Fruit fly (Drosophila melanogaster) Kc167 (cell line): ENCODE data around the gene CG13653.

Source experiments
- Myc ChIP-seq: fragments of >200 bp; optimal IDR thresholded peaks from 2 replicates; lab custom pipeline; 2017; ENCODE audit warnings: missing external identifiers
- Sin3A ChIP-seq: fragments of >200 bp; optimal IDR thresholded peaks from 2 replicates; lab custom pipeline; 2018; ENCODE audit warnings: missing external identifiers
- h ChIP-seq: fragments of >200 bp; optimal IDR thresholded peaks from 3 replicates; lab custom pipeline; 2018; ENCODE audit warnings: missing external identifiers
- insv ChIP-seq: fragments of >200 bp; optimal IDR thresholded peaks from 3 replicates; lab custom pipeline; 2018; ENCODE audit warnings: missing external identifiers
- psq ChIP-seq: fragments of >200 bp; optimal IDR thresholded peaks from 2 replicates; lab custom pipeline; 2017; ENCODE audit warnings: missing external identifiers
- ttk ChIP-seq: sonication (Bioruptor generic); optimal IDR thresholded peaks from 2 replicates; lab custom pipeline; 2017; ENCODE audit warnings: missing external identifiers

The CG13653 gene

dm6 chr3R:25215123-25215522 is 19.8 kb downstream of the CG13653 start, which contains the start of gene Saysd1:
Gene Saysd1, minus strand, starts transcription at chr3R:25215188.
- TF ChIP-seq Myc (lab: Kevin White, UChicago) (no peak), psq (lab: Kevin White, UChicago) (no peak), Sin3A (lab: Kevin White, UChicago) (no peak), h (lab: Kevin White, UChicago) (no peak), ttk (lab: Kevin White, UChicago) (no peak), insv (lab: Kevin White, UChicago) (no peak)

DNA sequence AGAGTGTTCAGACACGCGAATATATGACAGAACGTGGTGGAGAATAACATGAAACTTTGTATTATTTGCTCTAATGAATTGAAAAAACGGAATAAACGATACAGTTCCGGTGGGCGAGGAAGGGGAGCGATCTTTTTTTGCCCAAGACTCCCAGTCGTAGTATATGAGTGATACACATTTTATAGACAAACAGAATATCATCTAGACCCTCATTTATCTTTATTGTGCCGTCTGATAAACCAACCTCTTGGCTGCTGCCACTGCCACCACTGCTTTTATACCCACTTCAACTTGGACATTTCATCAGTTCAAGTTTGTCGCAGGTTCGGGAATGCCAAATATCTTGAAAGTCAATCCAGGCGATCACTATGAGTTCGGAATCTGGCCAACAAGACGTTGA is 20.7 kb downstream of the CG13653 start, which contains the start of gene CG31106:
TSS of gene CG31106 (plus strand) at position 301 of the 400 bp plus-strand sequence.
- TF ChIP-seq psq (lab: Kevin White, UChicago) (no peak), Myc (lab: Kevin White, UChicago) (no peak), insv (lab: Kevin White, UChicago) (no peak), ttk (lab: Kevin White, UChicago) (no peak), Sin3A (lab: Kevin White, UChicago) (no peak), h (lab: Kevin White, UChicago) (no peak)

DNA sequence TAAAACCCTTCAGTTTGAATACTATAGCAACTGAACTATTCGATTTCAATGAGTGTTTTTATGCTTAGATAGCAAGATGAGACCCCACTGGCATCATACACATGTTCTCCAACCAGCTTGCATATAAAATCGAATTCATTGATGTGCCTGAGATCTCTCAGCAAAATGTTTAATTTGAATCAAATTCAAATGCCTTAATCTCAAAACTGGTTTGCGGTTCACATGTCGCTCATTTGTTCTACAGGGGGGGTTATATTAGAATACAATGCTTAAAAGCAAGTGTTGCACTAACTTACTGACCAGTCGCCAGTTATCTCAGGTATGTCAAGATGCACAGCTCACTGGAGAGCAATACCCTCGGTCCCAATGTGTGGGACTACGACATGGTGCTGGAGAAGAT is 23.7 kb downstream of the CG13653 start, which contains the start of gene CG31103:
TSS of gene CG31103 (plus strand) at position 301 of the 400 bp plus-strand sequence.
- TF ChIP-seq insv (lab: Kevin White, UChicago) (no peak), Myc (lab: Kevin White, UChicago) (no peak), ttk (lab: Kevin White, UChicago) (no peak), Sin3A (lab: Kevin White, UChicago) (no peak), h (lab: Kevin White, UChicago) (no peak), psq (lab: Kevin White, UChicago) (no peak)

dm6 chr3R:25221203-25221807 is 26.0 kb downstream of the CG13653 start, which contains the start of gene Alg9:
Gene Alg9, plus strand, starts transcription at chr3R:25221589.
- TF ChIP-seq Myc (lab: Kevin White, UChicago) (no peak), psq (lab: Kevin White, UChicago) (no peak), ttk (lab: Kevin White, UChicago) (no peak), insv (lab: Kevin White, UChicago) (no peak), h (lab: Kevin White, UChicago) (no peak), Sin3A (lab: Kevin White, UChicago) (no peak)

dm6 chr3R:25225483-25225882 is 30.2 kb downstream of the CG13653 start:
- TF ChIP-seq Sin3A (lab: Kevin White, UChicago) (no peak), Myc (lab: Kevin White, UChicago) (no peak), insv (lab: Kevin White, UChicago) (no peak), h (lab: Kevin White, UChicago) (no peak), ttk (lab: Kevin White, UChicago) (no peak), psq (lab: Kevin White, UChicago) (no peak)

DNA sequence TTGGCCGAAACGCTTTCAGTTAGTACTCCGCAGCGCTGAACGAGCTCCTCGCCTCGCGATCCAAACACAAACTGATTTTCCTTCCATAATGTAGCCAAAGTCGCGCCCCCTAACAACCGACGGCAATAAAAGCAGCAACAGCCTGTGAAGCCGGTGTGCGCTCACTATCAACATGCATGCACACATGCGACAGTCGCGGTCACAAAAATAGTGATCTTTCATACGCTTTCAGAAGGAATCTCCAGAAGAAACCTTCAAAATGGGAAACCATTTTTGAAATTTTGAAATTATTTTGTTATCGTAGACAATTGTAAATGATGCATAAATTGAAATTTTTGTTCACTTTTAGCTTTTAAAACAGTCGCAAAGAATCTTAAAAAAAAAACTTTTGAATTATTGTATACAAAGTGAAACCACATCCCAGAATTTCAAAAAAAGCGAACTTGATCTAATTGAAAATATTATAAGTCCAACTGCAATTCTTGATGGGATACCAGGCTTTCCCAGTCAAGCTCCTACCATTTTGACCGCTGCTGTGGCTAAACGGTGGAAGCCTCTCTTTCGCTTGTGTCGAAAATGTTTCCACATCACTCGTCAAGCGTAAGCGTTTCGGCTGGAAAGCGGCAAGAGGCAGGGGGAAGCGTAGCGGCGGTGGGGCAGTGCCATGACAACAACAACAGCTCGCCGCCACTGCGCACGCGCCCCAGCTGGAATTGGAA is 37.1 kb downstream of the CG13653 start, which contains the start of gene Cad96Cb:
TSS of gene Cad96Cb (minus strand) at position 51 of the 719 bp plus-strand sequence.
- TF ChIP-seq h (lab: Kevin White, UChicago) (no peak), psq (lab: Kevin White, UChicago) (no peak), Myc (lab: Kevin White, UChicago) (no peak), Sin3A (lab: Kevin White, UChicago) (no peak), insv (lab: Kevin White, UChicago) (no peak), ttk (lab: Kevin White, UChicago) (no peak)

DNA sequence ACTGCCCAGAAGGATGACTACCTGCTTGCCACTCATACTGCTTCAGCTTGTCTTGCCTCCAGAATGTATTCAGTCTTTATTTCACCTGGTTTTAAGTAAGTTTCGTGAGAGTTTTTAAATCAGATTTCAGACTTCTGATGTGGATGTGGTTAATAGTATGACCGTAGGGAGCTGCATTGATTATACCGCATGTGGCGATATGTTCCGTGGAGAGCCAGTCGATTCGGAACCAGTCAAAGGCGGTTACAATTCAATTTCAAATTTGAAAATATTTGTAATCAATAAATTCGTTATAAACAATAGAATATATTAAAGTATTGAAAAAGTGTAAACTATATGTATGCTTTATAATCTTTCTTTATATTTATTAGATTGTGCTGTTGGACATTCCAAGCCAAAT is 40.0 kb downstream of the CG13653 start, which contains the start of gene Sil1:
TSS of gene Sil1 (minus strand) at position 168 of the 400 bp plus-strand sequence.
- TF ChIP-seq insv (lab: Kevin White, UChicago), result no peak
- TF ChIP-seq Myc (lab: Kevin White, UChicago), result no peak
- TF ChIP-seq h (lab: Kevin White, UChicago), result no peak
- TF ChIP-seq ttk (lab: Kevin White, UChicago), result no peak
- TF ChIP-seq Sin3A (lab: Kevin White, UChicago), result no peak
- TF ChIP-seq psq (lab: Kevin White, UChicago), result no peak

dm6 chr3R:25236121-25236520 is 40.8 kb downstream of the CG13653 start:
- TF ChIP-seq Myc (lab: Kevin White, UChicago) (no peak), h (lab: Kevin White, UChicago) (no peak)

dm6 chr3R:25237314-25237713 is 42.0 kb downstream of the CG13653 start, which contains the start of gene Jhbp7:
Gene Jhbp7, plus strand, starts transcription at chr3R:25237614.
- TF ChIP-seq Myc (lab: Kevin White, UChicago) (no peak), psq (lab: Kevin White, UChicago) (no peak), insv (lab: Kevin White, UChicago) (no peak), ttk (lab: Kevin White, UChicago) (no peak)

DNA sequence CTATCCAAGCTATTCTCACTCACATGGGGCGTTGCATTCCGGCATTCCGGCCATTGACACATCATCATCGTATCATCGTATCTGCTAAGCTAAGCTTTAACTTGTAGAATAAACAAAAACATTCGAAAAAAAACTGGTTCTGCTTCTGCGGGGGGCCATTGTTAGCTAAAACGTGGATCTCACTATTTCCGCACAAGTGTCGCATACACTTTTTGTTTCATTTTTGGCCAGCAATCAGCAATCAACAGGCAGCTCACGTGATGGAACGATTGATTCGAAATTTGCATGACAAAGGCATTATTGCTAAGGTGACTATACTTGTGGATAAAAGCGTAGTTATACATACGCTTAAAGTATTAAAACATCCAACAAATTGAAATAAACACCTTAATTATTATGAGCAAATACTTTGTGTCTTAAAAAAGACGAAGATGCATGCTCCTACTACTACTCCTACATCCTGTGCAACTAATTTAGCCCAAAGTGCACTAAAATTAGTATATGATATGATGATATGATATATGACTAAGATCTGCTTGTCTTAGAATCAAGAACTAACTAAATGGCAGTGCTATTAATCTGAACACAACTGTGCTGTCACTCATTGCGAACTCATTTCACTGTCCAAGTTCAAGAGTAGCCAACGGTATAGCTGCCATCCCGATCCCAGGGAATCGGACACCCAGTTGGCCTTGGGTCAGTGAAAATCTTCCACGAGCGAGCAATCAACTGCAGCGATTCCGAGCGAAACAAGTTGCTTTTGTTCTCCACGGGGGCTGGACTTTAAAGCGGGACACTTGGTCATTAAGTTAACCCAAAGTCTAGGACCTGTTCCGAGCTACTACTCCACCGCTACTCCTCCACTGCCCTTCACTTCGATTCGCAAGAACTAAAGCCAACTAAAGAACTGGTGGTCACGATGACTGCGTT is 43.7 kb downstream of the CG13653 start:
- no peak for TF ChIP-seq psq (lab: Kevin White, UChicago)
- no peak for TF ChIP-seq insv (lab: Kevin White, UChicago)
- no peak for TF ChIP-seq Myc (lab: Kevin White, UChicago)
- no peak for TF ChIP-seq Sin3A (lab: Kevin White, UChicago)
- TF ChIP-seq h (lab: Kevin White, UChicago), result no peak
- no peak for TF ChIP-seq ttk (lab: Kevin White, UChicago)
